Fruit fly (Drosophila melanogaster): ENCODE measurements around the gene CG14805.

The CG14805 gene

DNA sequence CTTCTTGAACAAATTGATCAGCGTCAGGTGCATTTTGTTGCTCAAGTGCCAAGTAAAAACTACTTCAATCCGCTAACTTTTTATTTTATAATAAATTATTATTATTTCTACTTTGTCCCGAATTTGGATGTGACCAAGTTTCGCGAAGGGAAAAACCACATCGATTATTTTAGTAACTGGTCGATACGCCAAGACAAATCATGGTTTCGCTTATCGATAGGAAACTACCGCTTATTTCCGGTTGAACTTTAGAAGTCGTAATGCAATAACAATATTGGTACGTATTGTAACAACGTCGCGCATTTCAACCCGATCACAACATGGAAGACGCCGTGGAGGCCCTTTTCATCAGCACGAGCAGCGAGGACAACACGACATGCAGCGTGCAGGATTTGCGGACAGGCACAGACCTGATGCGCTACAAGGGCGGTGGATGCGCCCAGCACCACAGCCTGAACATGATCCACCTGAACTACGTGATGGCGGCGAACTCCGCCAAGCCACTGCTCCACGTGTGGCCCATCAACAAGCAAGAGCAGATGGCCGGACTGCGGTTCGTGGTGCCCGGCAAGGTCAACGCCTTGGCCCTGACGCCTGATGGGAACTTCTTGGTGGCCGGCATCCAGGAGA, at the start of gene CG14805, which contains the start of gene CG14817:
TSS of gene CG14805 (plus strand) at position 211 of the 630 bp plus-strand sequence.
TSS of gene CG14817 (minus strand) at position 164 of the 630 bp plus-strand sequence.
- TF ChIP-seq CG8478 (optimal IDR thresholded peaks at IDR 0.05), result no peak
- no peak for TF ChIP-seq CTCF (optimal IDR thresholded peaks at IDR 0.05)

dm6 chrX:1828097-1828496, 49.0 kb upstream of the CG14805 start:
- TF ChIP-seq CG8478 (optimal IDR thresholded peaks at IDR 0.05), result no peak
- no peak for TF ChIP-seq CTCF (optimal IDR thresholded peaks at IDR 0.05)

DNA sequence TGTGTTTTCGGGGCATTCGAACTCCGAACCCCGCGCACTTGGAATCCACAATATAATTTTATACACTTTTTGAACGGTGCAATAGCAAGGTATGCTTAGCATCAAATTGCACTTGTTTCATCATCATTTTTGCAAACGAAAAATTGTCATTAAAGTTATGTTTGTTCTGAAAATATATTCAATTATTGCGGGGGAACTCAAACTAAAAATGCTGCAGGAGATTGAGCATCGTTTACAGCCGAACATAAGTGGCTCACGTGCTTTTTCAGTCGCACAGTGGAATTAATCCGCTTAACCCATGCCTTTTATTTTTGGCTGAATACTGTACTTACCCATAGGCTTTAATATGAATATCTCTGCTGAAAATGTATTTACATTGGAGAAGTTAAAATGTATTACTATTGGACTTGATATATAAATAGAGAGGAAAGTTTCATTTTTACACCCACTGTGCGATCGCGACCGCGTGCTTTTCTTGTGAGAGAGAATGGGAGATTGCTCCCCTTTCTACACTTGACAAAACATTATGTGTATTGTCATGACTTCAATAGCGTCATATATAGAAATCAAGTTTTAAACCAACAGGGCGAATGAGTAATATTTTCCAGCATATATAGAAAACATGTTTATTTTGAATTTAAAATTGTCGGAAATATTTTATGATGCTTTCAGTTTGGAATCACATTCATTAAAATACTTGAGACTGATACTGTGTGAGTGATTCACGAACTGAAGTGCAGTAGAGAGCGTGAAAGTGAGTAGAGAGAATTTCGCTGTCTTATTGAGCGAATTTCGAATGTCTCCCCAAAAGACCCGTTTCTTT, 46.5 kb upstream of the CG14805 start:
- TF ChIP-seq CTCF (optimal IDR thresholded peaks at IDR 0.05) (no peak), CG8478 (optimal IDR thresholded peaks at IDR 0.05) (no peak)

DNA sequence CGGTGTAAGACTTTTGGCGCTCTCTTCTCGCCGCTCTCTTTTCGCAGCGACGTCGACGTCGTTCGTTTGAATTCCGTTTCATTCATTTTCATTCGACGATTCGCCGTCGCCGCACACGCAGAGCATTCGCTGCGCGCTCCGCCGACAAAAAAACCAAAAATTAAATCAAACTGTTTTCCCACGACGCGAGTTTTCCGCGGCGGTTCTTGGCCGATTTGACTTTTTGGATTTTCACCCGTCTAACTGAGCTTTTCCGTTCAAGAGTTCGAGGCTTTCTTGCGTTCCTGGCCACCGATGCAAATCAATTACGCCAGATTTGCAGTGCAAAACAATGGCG, 45.9 kb upstream of the CG14805 start:
- TF ChIP-seq CG8478 (optimal IDR thresholded peaks at IDR 0.05), result no peak
- TF ChIP-seq CTCF (optimal IDR thresholded peaks at IDR 0.05), result no peak

dm6 chrX:1832699-1833098, 44.4 kb upstream of the CG14805 start:
- TF ChIP-seq CTCF (optimal IDR thresholded peaks at IDR 0.05) (no peak), CG8478 (optimal IDR thresholded peaks at IDR 0.05) (no peak)

dm6 chrX:1834702-1835376, 42.3 kb upstream of the CG14805 start:
- TF ChIP-seq CG8478 (optimal IDR thresholded peaks at IDR 0.05) (no peak), CTCF (optimal IDR thresholded peaks at IDR 0.05) (no peak)

DNA sequence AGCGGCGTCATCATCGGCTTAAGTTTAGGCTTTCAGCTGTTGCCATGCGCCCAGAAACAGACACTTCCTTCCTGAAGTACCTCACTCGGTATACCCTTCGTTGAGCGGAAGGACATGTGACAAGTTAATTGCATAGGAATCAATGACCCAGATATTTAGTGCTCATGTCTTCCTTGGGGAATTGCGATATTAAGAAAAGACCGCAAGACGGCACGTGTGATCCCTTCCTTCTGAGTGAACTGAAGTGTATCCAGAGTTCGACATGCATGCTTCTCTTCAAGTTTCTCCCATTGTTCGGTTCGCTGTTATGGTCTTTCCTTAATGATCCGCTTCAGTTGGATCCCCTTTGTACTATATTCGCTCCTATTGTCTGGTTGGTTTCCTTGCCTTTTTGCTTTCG, 36.6 kb upstream of the CG14805 start:
- TF ChIP-seq CG8478 (optimal IDR thresholded peaks at IDR 0.05) (no peak), CTCF (optimal IDR thresholded peaks at IDR 0.05) (no peak)

DNA sequence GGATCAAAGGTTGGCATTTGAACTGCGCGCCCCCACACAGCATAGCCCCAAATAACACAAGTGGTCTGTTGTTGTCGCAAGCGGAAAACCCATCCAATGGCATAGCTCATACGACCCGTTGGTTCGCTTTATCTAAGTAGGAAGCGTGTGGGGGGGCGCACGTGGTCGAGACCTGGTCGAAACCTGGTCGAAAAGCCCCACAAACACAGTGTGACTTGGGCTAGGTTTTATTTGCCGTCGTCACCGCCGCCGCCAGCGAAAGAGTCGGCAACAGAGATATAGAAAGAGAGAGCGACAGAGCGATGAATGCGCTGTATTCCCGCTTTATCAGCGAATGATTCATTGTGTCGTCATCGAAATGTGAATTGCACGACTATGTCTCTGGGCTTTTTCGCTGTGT, 34.2 kb upstream of the CG14805 start:
- no peak for TF ChIP-seq CTCF (optimal IDR thresholded peaks at IDR 0.05)
- TF ChIP-seq CG8478 (optimal IDR thresholded peaks at IDR 0.05), result no peak

DNA sequence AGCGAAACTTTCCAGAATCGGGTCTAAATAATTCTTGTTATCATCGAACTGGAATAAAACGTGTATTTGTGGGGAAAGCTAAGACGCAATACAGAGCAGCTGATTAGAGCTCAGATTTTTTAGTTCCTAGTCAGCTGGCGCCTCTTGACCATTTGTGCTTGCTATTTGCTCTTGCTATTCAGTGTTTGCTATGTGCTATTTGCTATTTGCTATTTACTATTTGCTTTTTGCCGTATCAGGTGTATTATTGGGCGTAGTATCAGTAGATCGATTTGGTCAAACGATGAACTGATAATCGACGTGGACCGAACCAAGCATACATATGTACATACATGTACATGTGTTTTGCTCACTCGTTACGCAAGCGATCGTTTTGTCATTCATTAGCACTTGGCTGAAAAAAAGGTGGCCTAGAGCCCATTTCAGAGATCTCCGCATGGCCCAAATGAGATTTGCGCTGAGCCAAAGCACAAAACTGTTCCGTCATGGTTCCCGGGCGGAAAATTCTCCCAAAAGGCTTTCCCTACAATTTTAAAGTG, 31.6 kb upstream of the CG14805 start:
- TF ChIP-seq CTCF (optimal IDR thresholded peaks at IDR 0.05), result no peak
- no peak for TF ChIP-seq CG8478 (optimal IDR thresholded peaks at IDR 0.05)

DNA sequence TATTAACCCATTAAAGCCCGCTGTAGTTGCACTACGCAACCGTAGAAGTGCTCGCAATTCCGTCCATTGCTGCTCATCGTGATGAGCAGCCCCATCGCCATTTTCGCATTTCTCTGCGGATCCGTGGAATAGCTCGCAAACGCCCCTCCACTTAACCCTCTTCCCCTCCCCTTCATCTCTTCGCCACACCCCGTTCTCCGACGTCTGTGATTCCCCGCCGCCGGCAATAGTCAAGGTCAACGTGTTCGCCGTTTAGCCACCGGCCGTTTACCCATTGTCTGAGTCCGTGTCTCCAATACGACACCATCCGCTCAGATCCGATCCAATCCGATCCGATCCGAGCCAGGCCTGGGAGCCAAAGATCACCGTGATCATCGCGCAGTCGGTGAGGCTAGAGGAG, 30.7 kb upstream of the CG14805 start:
- TF ChIP-seq CG8478 (optimal IDR thresholded peaks at IDR 0.05) (no peak), CTCF (optimal IDR thresholded peaks at IDR 0.05) (no peak)

dm6 chrX:1847735-1848134, 29.4 kb upstream of the CG14805 start:
- no peak for TF ChIP-seq CTCF (optimal IDR thresholded peaks at IDR 0.05)
- no peak for TF ChIP-seq CG8478 (optimal IDR thresholded peaks at IDR 0.05)

- TF ChIP-seq CG8478 (optimal IDR thresholded peaks at IDR 0.05) (no peak), CTCF (optimal IDR thresholded peaks at IDR 0.05) (no peak)
Observed at dm6 chrX:1848624-1849198, 28.4 kb upstream of the CG14805 start.

DNA sequence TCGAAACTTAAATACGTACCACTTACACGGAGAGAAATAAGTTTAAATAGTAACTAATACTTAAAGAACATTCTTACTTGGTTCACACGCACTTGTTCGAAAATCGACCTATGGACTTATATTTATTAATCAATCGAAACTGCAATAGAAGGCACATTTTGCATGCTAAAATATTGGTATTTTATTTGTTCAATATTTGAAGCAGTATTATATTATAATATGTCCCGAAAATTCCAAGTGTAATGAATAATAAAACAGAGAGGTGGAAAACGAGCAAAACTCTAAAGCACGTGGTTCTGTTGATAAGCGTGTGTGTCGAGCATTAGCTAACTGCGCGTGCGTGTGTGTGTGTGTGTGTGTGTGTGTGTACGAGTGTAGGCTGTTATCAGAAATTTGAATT, 27.2 kb upstream of the CG14805 start:
- no peak for TF ChIP-seq CG8478 (optimal IDR thresholded peaks at IDR 0.05)
- TF ChIP-seq CTCF (optimal IDR thresholded peaks at IDR 0.05), result no peak

dm6 chrX:1854070-1854469, 23.0 kb upstream of the CG14805 start:
- TF ChIP-seq CTCF (optimal IDR thresholded peaks at IDR 0.05) (no peak), CG8478 (optimal IDR thresholded peaks at IDR 0.05) (no peak)

- TF ChIP-seq CTCF (optimal IDR thresholded peaks at IDR 0.05) (no peak), CG8478 (optimal IDR thresholded peaks at IDR 0.05) (no peak)
Observed at dm6 chrX:1854873-1855272, 22.2 kb upstream of the CG14805 start.
